Worm (Caenorhabditis elegans): ENCODE measurements around the gene sax-7.

The sax-7 gene

DNA sequence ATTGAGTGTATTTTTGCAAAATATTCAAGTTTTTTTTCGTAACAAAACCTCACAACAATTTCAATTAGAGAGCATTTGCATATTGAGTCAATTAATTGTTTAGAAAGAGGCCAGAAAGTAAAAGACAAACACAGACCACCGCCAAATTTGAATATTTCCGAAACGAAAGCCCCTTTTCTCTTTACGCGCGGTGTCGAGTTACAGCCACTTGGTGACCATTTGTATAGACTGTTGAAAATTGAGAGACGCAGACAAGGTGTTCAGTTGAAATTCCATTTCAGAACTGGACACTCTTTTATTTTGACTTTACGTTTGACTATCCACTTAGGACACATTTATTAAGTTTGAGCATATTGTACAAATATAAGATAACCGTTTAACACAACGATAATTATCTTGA, 14.4 kb upstream of the sax-7 start:
- TF ChIP-seq nhr-76 (tag; optimal IDR thresholded peaks at IDR 0.05), result no peak

DNA sequence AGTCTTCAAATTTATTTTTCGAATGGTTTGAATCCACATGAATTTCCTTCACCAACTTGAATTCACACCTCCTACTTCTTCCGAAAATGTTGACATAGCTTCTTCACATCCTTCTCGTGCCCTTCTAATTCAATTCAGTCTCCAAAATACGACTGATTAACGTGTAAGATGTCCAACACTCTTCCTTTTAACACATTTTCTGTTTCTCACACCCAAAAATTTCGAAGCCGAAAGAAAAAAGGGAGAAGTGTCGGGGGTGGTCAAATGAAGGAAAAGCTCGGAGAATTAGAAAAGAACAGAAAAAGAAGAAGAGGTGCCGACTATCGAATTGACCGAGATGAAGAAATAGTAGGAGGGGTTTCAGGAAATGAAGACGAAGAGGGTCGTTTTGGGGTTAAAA, 9.8 kb upstream of the sax-7 start:
- TF ChIP-seq aly-2 (tag; optimal IDR thresholded peaks at IDR 0.05) (no peak), ces-1 (GFP tag; optimal IDR thresholded peaks at IDR 0.05) (no peak), nhr-77 (tag; optimal IDR thresholded peaks at IDR 0.05) (no peak), nhr-42 (GFP tag; IDR thresholded peaks at IDR 0.05) (no peak), fos-1 (tag; optimal IDR thresholded peaks at IDR 0.05) (no peak), vab-7 (GFP tag; IDR thresholded peaks at IDR 0.05) (no peak), snpc-1.2 (GFP tag; IDR thresholded peaks at IDR 0.05) (no peak)

DNA sequence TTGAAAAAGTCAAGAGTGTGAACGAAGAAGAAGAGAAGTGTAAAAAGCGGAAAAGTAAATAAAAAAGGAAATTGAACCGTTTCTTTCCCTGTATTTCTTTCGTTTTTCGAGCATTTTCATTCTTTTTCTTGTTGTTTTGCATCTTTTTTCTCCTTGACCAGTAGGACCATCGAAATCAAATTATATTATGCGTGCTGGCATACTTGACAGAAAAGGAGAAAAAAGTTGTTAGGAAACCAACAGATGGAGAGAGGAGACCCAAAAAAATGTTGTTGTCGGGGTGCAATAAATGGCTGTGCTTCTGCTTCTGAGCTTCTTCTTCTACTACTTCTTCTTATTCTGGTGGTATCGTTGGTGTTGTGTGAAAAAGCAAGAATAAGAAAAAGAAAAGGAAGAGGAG, 8.5 kb upstream of the sax-7 start:
- TF ChIP-seq mep-1 (tag; optimal IDR thresholded peaks at IDR 0.05), result no peak
- peak in 1 of 2 experiments; percentile 70 for TF ChIP-seq unc-62 (GFP tag; optimal IDR thresholded peaks at IDR 0.05 in 1 of 2)
- no peak for TF ChIP-seq unc-62 (tag; optimal IDR thresholded peaks at IDR 0.05)

DNA sequence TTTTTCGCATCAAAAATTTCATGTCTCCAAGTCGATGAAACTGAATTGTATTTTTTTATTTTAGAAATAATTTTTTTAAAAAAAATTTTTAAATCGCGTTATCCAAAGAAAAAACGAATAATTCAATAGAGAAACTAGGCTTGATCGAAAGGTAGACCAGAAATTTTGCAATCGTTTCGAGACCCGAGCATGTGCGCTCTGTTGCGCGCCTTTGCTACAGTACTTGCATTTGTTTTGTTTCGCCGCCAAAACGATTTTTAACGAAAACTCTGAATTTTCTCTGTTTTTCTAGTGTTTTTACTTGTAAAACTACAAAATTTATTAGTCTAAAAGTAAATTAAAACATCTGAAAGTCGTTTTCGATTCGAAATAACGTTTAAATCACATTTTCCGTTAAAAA, 1.2 kb upstream of the sax-7 start:
- 0 out of 2 replicates have a peak, but pooled peaks have one; percentile 35 for TF ChIP-seq snpc-1.2 (GFP tag; IDR thresholded peaks at IDR 0.05)
- TF ChIP-seq aha-1 (tag), result no peak
- no peak for TF ChIP-seq fkh-10 (GFP tag; optimal IDR thresholded peaks at IDR 0.05)
- no peak for TF ChIP-seq nhr-42 (GFP tag; IDR thresholded peaks at IDR 0.05)
- TF ChIP-seq F44E2.7 (GFP tag; IDR thresholded peaks at IDR 0.05), result no peak
- peak; percentile 61 for TF ChIP-seq unc-130 (GFP tag; optimal IDR thresholded peaks at IDR 0.05)

- TF ChIP-seq mes-2 (tag; optimal IDR thresholded peaks at IDR 0.05; ENCODE audit: poor library complexity, severe bottlenecking) (peak; percentile 24), mdl-1 (tag; optimal IDR thresholded peaks at IDR 0.05) (peak in 1 of 2 experiments; percentile 45), ZK546.5 (tag; optimal IDR thresholded peaks at IDR 0.05) (no peak), nhr-102 (tag; optimal IDR thresholded peaks at IDR 0.05) (no peak), lsy-2 (tag; optimal IDR thresholded peaks at IDR 0.05) (peak in 1 of 2 experiments; percentile 29), mep-1 (tag; optimal IDR thresholded peaks at IDR 0.05) (peak; percentile 5), hmg-1.1 (GFP tag; IDR thresholded peaks at IDR 0.05) (peak; percentile 78), unc-62 (GFP tag; optimal IDR thresholded peaks at IDR 0.05 in 1 of 2) (peak in 1 of 2 experiments; percentile 99), unc-62 (tag; optimal IDR thresholded peaks at IDR 0.05) (no peak), nhr-42 (GFP tag; IDR thresholded peaks at IDR 0.05) (no peak), set-16 (GFP tag; IDR thresholded peaks at IDR 0.05) (peak; percentile 36; the same call in 1 of the 2 replicates), hlh-30 (tag; optimal IDR thresholded peaks at IDR 0.05; ENCODE audit: insufficient read depth) (peak; percentile 39), rbr-2 (tag; optimal IDR thresholded peaks at IDR 0.05) (peak; percentile 54), aha-1 (tag) (peak; percentile 63), pha-4 (GFP tag; IDR thresholded peaks at IDR 0.05) (peak; percentile 30; the same call in 1 of the 2 replicates), pha-4 (tag; optimal IDR thresholded peaks at IDR 0.05) (no peak), egl-43 (GFP tag; IDR thresholded peaks at IDR 0.05) (peak; percentile 58; the same call in 1 of the 2 replicates), nhr-10 (tag; optimal IDR thresholded peaks at IDR 0.05) (no peak)
These were observed 4.1 kb downstream of the sax-7 start for ce11 chrIV:8066598-8066997.

DNA sequence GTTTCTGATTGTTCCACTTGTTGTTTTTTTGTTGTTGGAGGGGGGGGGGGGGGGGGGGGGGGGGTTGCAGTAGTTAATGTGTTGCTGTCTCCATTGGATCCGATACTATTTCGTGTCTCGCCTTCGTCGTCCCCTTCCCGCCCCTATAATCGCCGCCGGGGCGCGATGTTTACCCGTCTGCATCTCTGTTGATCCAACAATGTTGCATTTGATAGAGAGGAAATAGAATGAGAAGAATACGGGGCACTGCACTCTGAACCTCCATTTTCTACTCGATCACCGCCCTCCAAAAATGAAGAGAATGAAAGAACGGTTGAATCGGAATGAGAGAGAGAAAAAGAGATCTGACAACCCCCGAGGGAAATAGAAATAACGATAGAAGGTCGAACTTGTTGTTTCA, 5.3 kb downstream of the sax-7 start:
- peak; percentile 9 for TF ChIP-seq hlh-11 (tag; optimal IDR thresholded peaks at IDR 0.05)
- peak; percentile 49 for TF ChIP-seq mes-2 (tag; optimal IDR thresholded peaks at IDR 0.05; ENCODE audit: poor library complexity, severe bottlenecking)
- no peak for TF ChIP-seq unc-62 (GFP tag; optimal IDR thresholded peaks at IDR 0.05 in 1 of 2)
- no peak for TF ChIP-seq unc-62 (tag; optimal IDR thresholded peaks at IDR 0.05)
- no peak for TF ChIP-seq dmd-9 (GFP tag; IDR thresholded peaks at IDR 0.05)
- TF ChIP-seq hmg-1.1 (GFP tag; IDR thresholded peaks at IDR 0.05), result peak; percentile 42; the same call in 1 of the 2 replicates
- TF ChIP-seq set-16 (GFP tag; IDR thresholded peaks at IDR 0.05), result peak; percentile 69
- peak; percentile 24 for TF ChIP-seq nhr-28 (tag; optimal IDR thresholded peaks at IDR 0.05)
- peak; percentile 7 for TF ChIP-seq mxl-3 (GFP tag; optimal IDR thresholded peaks at IDR 0.05)
- TF ChIP-seq mep-1 (tag; optimal IDR thresholded peaks at IDR 0.05), result peak; percentile 35
